Worm (Caenorhabditis elegans): ENCODE results near the gene T22C8.4.

T22C8.4 gene

ce11 chrII:8603567-8604359, 19.5 kb downstream of the T22C8.4 start, which contains the start of gene suf-1:
Gene suf-1 (plus strand): TSS chrII:8603846.
- TF ChIP-seq nhr-28 (tag; optimal IDR thresholded peaks at IDR 0.05) (no peak), F49E8.2 (tag; optimal IDR thresholded peaks at IDR 0.05; ENCODE audit: borderline replicate concordance) (peak; percentile 92), ceh-62 (tag; optimal IDR thresholded peaks at IDR 0.05) (no peak), F37D6.2 (tag; optimal IDR thresholded peaks at IDR 0.05) (no peak), spr-1 (tag; optimal IDR thresholded peaks at IDR 0.05) (no peak), pha-4 (GFP tag; IDR thresholded peaks at IDR 0.05) (peak; percentile 46; the same call in 1 of the 2 replicates), pha-4 (tag; optimal IDR thresholded peaks at IDR 0.05) (no peak), pqm-1 (tag; optimal IDR thresholded peaks at IDR 0.05) (no peak), egl-27 (tag; optimal IDR thresholded peaks at IDR 0.05) (no peak), lin-13 (GFP tag; optimal IDR thresholded peaks at IDR 0.05) (peak; percentile 68), daf-12 (tag; optimal IDR thresholded peaks at IDR 0.05) (no peak), vab-7 (GFP tag; IDR thresholded peaks at IDR 0.05) (0 out of 2 replicates have a peak, but pooled peaks have one; percentile 13), attf-4 (tag; optimal IDR thresholded peaks at IDR 0.05) (peak; percentile 72), nhr-25 (tag; optimal IDR thresholded peaks at IDR 0.05; ENCODE audit: borderline replicate concordance, insufficient read depth) (peak; percentile 57), ceh-32 (tag; optimal IDR thresholded peaks at IDR 0.05; ENCODE audit: poor library complexity) (no peak), tra-1 (GFP tag; IDR thresholded peaks at IDR 0.05) (0 out of 2 replicates have a peak, but pooled peaks have one; percentile 47), zip-11 (GFP tag; IDR thresholded peaks at IDR 0.05) (no peak), F26F4.8 (GFP tag; conservative IDR thresholded peaks at IDR 0.05) (no peak), lin-38 (GFP tag; IDR thresholded peaks at IDR 0.05) (peak; percentile 80), unc-62 (GFP tag; optimal IDR thresholded peaks at IDR 0.05 in 1 of 2) (peak in 1 of 2 experiments; percentile 60), unc-62 (tag; optimal IDR thresholded peaks at IDR 0.05) (no peak), mep-1 (tag; optimal IDR thresholded peaks at IDR 0.05) (no peak), ama-1 (optimal IDR thresholded peaks at IDR 0.05) (peak; percentile 36), spr-3 (GFP tag; optimal IDR thresholded peaks at IDR 0.05) (peak; percentile 46), daf-8 (GFP tag; IDR thresholded peaks at IDR 0.05) (no peak), Y105C5A.15 (GFP tag; IDR thresholded peaks at IDR 0.05) (0 out of 2 replicates have a peak, but pooled peaks have one; percentile 24), mxl-3 (GFP tag; optimal IDR thresholded peaks at IDR 0.05) (no peak), ctbp-1 (GFP tag; IDR thresholded peaks at IDR 0.05) (peak; percentile 36; the same call in 1 of the 2 replicates), snpc-1.2 (GFP tag; IDR thresholded peaks at IDR 0.05) (peak; percentile 72), nhr-102 (tag; optimal IDR thresholded peaks at IDR 0.05) (no peak), jun-1 (tag; optimal IDR thresholded peaks at IDR 0.05) (no peak), aly-2 (tag; optimal IDR thresholded peaks at IDR 0.05) (no peak), D1046.2 (GFP tag; IDR thresholded peaks at IDR 0.05) (no peak), R02D3.7 (tag; optimal IDR thresholded peaks at IDR 0.05) (no peak), arid-1 (GFP tag; conservative IDR thresholded peaks at IDR 0.05) (peak; percentile 54; the same call in 1 of the 2 replicates), dpl-1 (GFP tag; optimal IDR thresholded peaks at IDR 0.05) (peak; percentile 30), mdt-29 (GFP tag; IDR thresholded peaks at IDR 0.05) (0 out of 2 replicates have a peak, but pooled peaks have one; percentile 52), nhr-77 (tag; optimal IDR thresholded peaks at IDR 0.05) (no peak), ZK337.2 (GFP tag; IDR thresholded peaks at IDR 0.05) (no peak), aha-1 (tag) (peak; percentile 80), egl-43 (GFP tag; IDR thresholded peaks at IDR 0.05) (no peak), mes-2 (tag; optimal IDR thresholded peaks at IDR 0.05; ENCODE audit: poor library complexity, severe bottlenecking) (peak; percentile 69), madf-5 (GFP tag; IDR thresholded peaks at IDR 0.05) (0 out of 4 replicates have a peak, but pooled peaks of 1 of the 2 experiments have one; percentile 3), ceh-44 (GFP tag; IDR thresholded peaks at IDR 0.05) (no peak), ceh-28 (tag; optimal IDR thresholded peaks at IDR 0.05) (no peak), lin-1 (GFP tag; IDR thresholded peaks at IDR 0.05) (peak; percentile 22; the same call in 1 of the 2 replicates), F10B5.3 (tag; optimal IDR thresholded peaks at IDR 0.05) (no peak), unc-130 (GFP tag; optimal IDR thresholded peaks at IDR 0.05) (peak; percentile 57), zfp-2 (tag; optimal IDR thresholded peaks at IDR 0.05) (no peak), nhr-10 (tag; optimal IDR thresholded peaks at IDR 0.05) (no peak)

Data from whole organism, L4 larva.